Fruit fly (Drosophila melanogaster) whole organism, embryonic: ENCODE results near the gene CG5937.

Source experiments
- BEAF-32 ChIP-seq: fragments of 200-800 bp; sonication (Bioruptor generic); optimal IDR thresholded peaks from 3 replicates; lab custom pipeline; 2017; ENCODE audit warnings: missing biosample characterization, missing genetic modification characterization, mild to moderate bottlenecking, moderate library complexity, missing genetic modification reagents
- CG10654 ChIP-seq: fragments of 200-800 bp; sonication (Bioruptor generic); optimal IDR thresholded peaks from 2 replicates; lab custom pipeline; 2016; ENCODE audit warnings: missing biosample characterization, missing genetic modification characterization
- CG11247 ChIP-seq: fragments of 200-800 bp; sonication (Bioruptor generic); IDR thresholded peaks from 2 replicates; pipeline ENCODE4 v1.3.6; 2022; ENCODE audit warnings: missing biosample characterization, missing genetic modification characterization
- CG11504 ChIP-seq: fragments of 200-800 bp; sonication (Bioruptor generic); optimal IDR thresholded peaks from 3 replicates; lab custom pipeline; 2019; ENCODE audit warnings: missing biosample characterization, mild to moderate bottlenecking, missing genetic modification characterization, moderate library complexity
- CG12155 ChIP-seq: fragments of 200-800 bp; sonication (Bioruptor generic); optimal IDR thresholded peaks from 3 replicates; lab custom pipeline; 2016; ENCODE audit warnings: missing biosample characterization, missing genetic modification characterization
- CG12744 ChIP-seq: fragments of 200-800 bp; sonication (Bioruptor generic); optimal IDR thresholded peaks from 2 replicates; lab custom pipeline; 2016; ENCODE audit warnings: missing biosample characterization, missing genetic modification characterization
- CG13296 ChIP-seq: fragments of 200-800 bp; sonication (Bioruptor generic); optimal IDR thresholded peaks from 3 replicates; lab custom pipeline; 2018; ENCODE audit warnings: missing biosample characterization, mild to moderate bottlenecking, missing genetic modification characterization
- CG13624 ChIP-seq: fragments of 200-800 bp; sonication (Bioruptor generic); optimal IDR thresholded peaks from 2 replicates; lab custom pipeline; 2016; ENCODE audit warnings: missing biosample characterization, missing genetic modification characterization
- CG14667 ChIP-seq: fragments of 200-800 bp; sonication (Bioruptor generic); IDR thresholded peaks from 2 replicates; pipeline ENCODE4 v1.3.6; 2022; ENCODE audit warnings: missing biosample characterization, missing genetic modification characterization
- CG15011 ChIP-seq: fragments of 200-800 bp; sonication (Bioruptor generic); optimal IDR thresholded peaks from 3 replicates; lab custom pipeline; 2018; ENCODE audit warnings: missing biosample characterization, mild to moderate bottlenecking, missing genetic modification characterization
- CG1603 ChIP-seq: fragments of 200-800 bp; sonication (Bioruptor generic); optimal IDR thresholded peaks from 2 replicates; lab custom pipeline; 2019; ENCODE audit warnings: missing biosample characterization, mild to moderate bottlenecking, missing genetic modification characterization, moderate library complexity
- CG16813 ChIP-seq: fragments of 200-800 bp; sonication (Bioruptor generic); IDR thresholded peaks from 3 replicates; pipeline ENCODE4 v1.3.6; 2022; ENCODE audit warnings: missing biosample characterization, missing genetic modification characterization; ENCODE audit not compliant: partially characterized antibody
- CG16863 ChIP-seq: fragments of 200-800 bp; sonication (Bioruptor generic); optimal IDR thresholded peaks from 3 replicates; lab custom pipeline; 2016; ENCODE audit warnings: missing biosample characterization, missing genetic modification characterization
- CG17912 ChIP-seq: fragments of 200-800 bp; sonication (Bioruptor generic); optimal IDR thresholded peaks from 2 replicates; lab custom pipeline; 2018; ENCODE audit warnings: missing biosample characterization, mild to moderate bottlenecking, missing genetic modification characterization
- CG18764 ChIP-seq: fragments of 200-800 bp; sonication (Bioruptor generic); optimal IDR thresholded peaks from 3 replicates; lab custom pipeline; 2016; ENCODE audit warnings: missing biosample characterization, missing genetic modification characterization
- CG30403 ChIP-seq: fragments of 200-800 bp; sonication (Bioruptor generic); optimal IDR thresholded peaks from 3 replicates; lab custom pipeline; 2016; ENCODE audit warnings: missing biosample characterization, missing genetic modification characterization
- CG31388 ChIP-seq: fragments of 200-800 bp; sonication (Bioruptor generic); optimal IDR thresholded peaks from 2 replicates; lab custom pipeline; 2016; ENCODE audit warnings: missing biosample characterization, missing genetic modification characterization
- CG4328 ChIP-seq: fragments of 200-800 bp; sonication (Bioruptor generic); optimal IDR thresholded peaks from 3 replicates; lab custom pipeline; 2017; ENCODE audit warnings: missing biosample characterization, missing genetic modification reagents, missing genetic modification characterization
- CG4360 ChIP-seq: fragments of 200-800 bp; sonication (Bioruptor generic); IDR thresholded peaks from 2 replicates; pipeline ENCODE4 v1.3.6; 2022; ENCODE audit warnings: missing biosample characterization, missing genetic modification characterization
- CG4820 ChIP-seq: fragments of 200-800 bp; sonication (Bioruptor generic); optimal IDR thresholded peaks from 3 replicates; lab custom pipeline; 2016; ENCODE audit warnings: missing biosample characterization, missing genetic modification characterization
- CG5245 ChIP-seq: fragments of 200-800 bp; sonication (Bioruptor generic); optimal IDR thresholded peaks from 3 replicates; lab custom pipeline; 2016; ENCODE audit warnings: missing biosample characterization, missing genetic modification characterization
- CG6175 ChIP-seq: fragments of 200-800 bp; sonication (Bioruptor generic); IDR thresholded peaks from 3 replicates; pipeline ENCODE4 v1.3.6; 2022; ENCODE audit warnings: missing biosample characterization, missing genetic modification characterization
- CG8290 ChIP-seq, 3 experiments: fragments of 200-800 bp; sonication (Bioruptor generic); optimal IDR thresholded peaks; 2 replicates each; lab custom pipeline; 2016 to 2019; ENCODE audit warnings: missing biosample characterization in 3 of 3, missing genetic modification characterization in 3 of 3, mild to moderate bottlenecking in 2 of 3, moderate library complexity in 1 of 3
- CG9797 ChIP-seq: fragments of 200-800 bp; sonication (Bioruptor generic); optimal IDR thresholded peaks from 3 replicates; lab custom pipeline; 2018; ENCODE audit warnings: missing biosample characterization, mild to moderate bottlenecking, missing genetic modification characterization
- CG9876 ChIP-seq: fragments of 200-800 bp; sonication (Bioruptor generic); optimal IDR thresholded peaks from 2 replicates; lab custom pipeline; 2016; ENCODE audit warnings: missing biosample characterization, missing genetic modification characterization
- Doc3 ChIP-seq: fragments of 200-800 bp; sonication (Bioruptor generic); IDR thresholded peaks from 3 replicates; pipeline ENCODE4 v1.3.6; 2022; ENCODE audit warnings: missing biosample characterization, missing genetic modification characterization; ENCODE audit not compliant: partially characterized antibody
- Eip74EF ChIP-seq, 2 experiments: fragments of 200-800 bp in 1 of 2; fragments of >200 bp in 1 of 2; sonication (Bioruptor generic) in 1 of 2; optimal IDR thresholded peaks; 2 replicates each; lab custom pipeline; 2017 to 2019; ENCODE audit warnings: missing biosample characterization in 2 of 2, missing genetic modification characterization in 2 of 2, mild to moderate bottlenecking in 1 of 2, moderate library complexity in 1 of 2
- HLH3B ChIP-seq: fragments of 200-800 bp; sonication (Bioruptor generic); IDR thresholded peaks from 2 replicates; pipeline ENCODE4 v1.3.6; 2022; ENCODE audit warnings: missing biosample characterization, missing genetic modification characterization
- HmgZ ChIP-seq: fragments of 200-800 bp; sonication (Bioruptor generic); optimal IDR thresholded peaks from 2 replicates; lab custom pipeline; 2018; ENCODE audit warnings: missing biosample characterization, mild to moderate bottlenecking, missing genetic modification characterization
- Hmx ChIP-seq: fragments of 200-800 bp; sonication (Bioruptor generic); optimal IDR thresholded peaks from 2 replicates; lab custom pipeline; 2016; ENCODE audit warnings: missing biosample characterization, missing genetic modification characterization
- Hsf ChIP-seq: fragments of 200-800 bp; sonication (Bioruptor generic); optimal IDR thresholded peaks from 3 replicates; lab custom pipeline; 2016; ENCODE audit warnings: missing biosample characterization, missing genetic modification characterization
- Jarid2 ChIP-seq: fragments of 200-800 bp; sonication (Bioruptor generic); optimal IDR thresholded peaks from 3 replicates; lab custom pipeline; 2017; ENCODE audit warnings: mild to moderate bottlenecking, missing biosample characterization, missing genetic modification reagents, missing genetic modification characterization
- Lhr ChIP-seq: fragments of 200-800 bp; sonication (Bioruptor generic); optimal IDR thresholded peaks from 3 replicates; lab custom pipeline; 2017; ENCODE audit warnings: mild to moderate bottlenecking, missing biosample characterization, missing genetic modification reagents, missing genetic modification characterization
- Ssrp ChIP-seq: fragments of 200-800 bp; sonication (Bioruptor generic); optimal IDR thresholded peaks from 2 replicates; lab custom pipeline; 2018; ENCODE audit warnings: missing biosample characterization, mild to moderate bottlenecking, missing genetic modification characterization, moderate library complexity
- abd-A ChIP-seq: fragments of 200-800 bp; sonication (Bioruptor generic); optimal IDR thresholded peaks from 3 replicates; lab custom pipeline; 2019; ENCODE audit warnings: missing biosample characterization, mild to moderate bottlenecking, missing genetic modification characterization, moderate library complexity
- ap ChIP-seq: fragments of 200-800 bp; sonication (Bioruptor generic); IDR thresholded peaks from 2 replicates; pipeline ENCODE4 v1.3.6; 2022; ENCODE audit warnings: missing biosample characterization, missing genetic modification characterization
- bcd ChIP-seq: fragments of 200-800 bp; sonication (Bioruptor generic); optimal IDR thresholded peaks from 2 replicates; lab custom pipeline; 2017; ENCODE audit warnings: missing biosample characterization, mild to moderate bottlenecking, missing genetic modification characterization
- fd64A ChIP-seq: fragments of 200-800 bp; sonication (Bioruptor generic); optimal IDR thresholded peaks from 3 replicates; lab custom pipeline; 2018; ENCODE audit warnings: missing biosample characterization, mild to moderate bottlenecking, missing genetic modification characterization
- grau ChIP-seq: fragments of 200-800 bp; optimal IDR thresholded peaks from 3 replicates; lab custom pipeline; 2019; ENCODE audit warnings: missing biosample characterization, mild to moderate bottlenecking, missing genetic modification characterization, moderate library complexity
- mirr ChIP-seq: fragments of 200-800 bp; sonication (Bioruptor generic); optimal IDR thresholded peaks from 3 replicates; lab custom pipeline; 2018; ENCODE audit warnings: missing biosample characterization, mild to moderate bottlenecking, missing genetic modification characterization
- run ChIP-seq: fragments of 200-800 bp; sonication (Bioruptor generic); optimal IDR thresholded peaks from 3 replicates; lab custom pipeline; 2018; ENCODE audit warnings: missing biosample characterization, mild to moderate bottlenecking, missing genetic modification characterization
- sens-2 ChIP-seq: fragments of 200-800 bp; sonication (Bioruptor generic); IDR thresholded peaks from 2 replicates; pipeline ENCODE4 v1.3.6; 2022; ENCODE audit warnings: missing biosample characterization, missing genetic modification characterization
- sna ChIP-seq: fragments of 200-800 bp; sonication (Bioruptor generic); IDR thresholded peaks from 2 replicates; pipeline ENCODE4 v1.3.6; 2022; ENCODE audit warnings: missing biosample characterization, missing genetic modification characterization; ENCODE audit not compliant: partially characterized antibody
- tgo ChIP-seq: fragments of 200-800 bp; sonication (Bioruptor generic); IDR thresholded peaks from 3 replicates; pipeline ENCODE4 v1.3.6; 2022; ENCODE audit warnings: missing biosample characterization, missing genetic modification characterization
- tio ChIP-seq: fragments of 200-800 bp; sonication (Bioruptor generic); optimal IDR thresholded peaks from 2 replicates; lab custom pipeline; 2017; ENCODE audit warnings: missing biosample characterization, missing genetic modification characterization, inconsistent platforms
- ttk ChIP-seq: fragments of 200-800 bp; sonication (Bioruptor generic); IDR thresholded peaks from 2 replicates; pipeline ENCODE4 v2.1.2; 2022; ENCODE audit warnings: missing biosample characterization, missing genetic modification characterization
- tup ChIP-seq: fragments of 200-800 bp; sonication (Bioruptor generic); optimal IDR thresholded peaks from 2 replicates; lab custom pipeline; 2016; ENCODE audit warnings: missing biosample characterization, mild to moderate bottlenecking, missing genetic modification characterization, moderate library complexity
- yki ChIP-seq: fragments of >200 bp; optimal IDR thresholded peaks from 3 replicates; lab custom pipeline; 2018
- z ChIP-seq: fragments of 200-800 bp; sonication (Bioruptor generic); IDR thresholded peaks from 3 replicates; pipeline ENCODE4 v1.3.6; 2022; ENCODE audit warnings: missing biosample characterization, missing genetic modification characterization

Gene CG5937

dm6 chrX:6000747-6001426 is 38.9 kb upstream of the CG5937 start, which contains the start of gene CG4766 (continued):
- TF ChIP-seq CG10654 (GFP tag; lab: Kevin White, UChicago) (peak; percentile 72), Hmx (GFP tag; lab: Kevin White, UChicago) (peak; percentile 74), CG16813 (GFP tag; lab: Robert Waterston, UW) (no peak), mirr (GFP tag; lab: Kevin White, UChicago) (no peak), ap (peak; percentile 69), sna (GFP tag; lab: Robert Waterston, UW) (no peak), tio (GFP tag; lab: Kevin White, UChicago) (peak; percentile 83), Doc3 (GFP tag; lab: Robert Waterston, UW) (no peak), CG30403 (GFP tag; lab: Kevin White, UChicago) (peak; percentile 91), CG14667 (GFP tag; lab: Robert Waterston, UW) (peak; percentile 73), grau (tag; lab: Kevin White, UChicago) (peak; percentile 85), CG17912 (peak; percentile 41), CG4820 (GFP tag; lab: Kevin White, UChicago) (peak; percentile 79), run (tag; lab: Kevin White, UChicago) (peak; percentile 65), bcd (peak; percentile 86), CG13624 (GFP tag; lab: Kevin White, UChicago) (peak; percentile 79), fd64A (GFP tag; lab: Kevin White, UChicago) (peak; percentile 58), Jarid2 (GFP tag; lab: Kevin White, UChicago) (peak; percentile 61), CG8290 (GFP tag; optimal IDR thresholded peaks at IDR 0.05; lab: Kevin White, UChicago) (peak; percentile 85), CG8290 (tag; optimal IDR thresholded peaks at IDR 0.05; lab: Kevin White, UChicago) (peak; percentile 21 to 65), CG4360 (GFP tag; lab: Robert Waterston, UW) (no peak), CG12155 (GFP tag; lab: Kevin White, UChicago) (peak; percentile 72), tgo (GFP tag; lab: Robert Waterston, UW) (peak; percentile 81), CG18764 (GFP tag; lab: Kevin White, UChicago) (peak; percentile 64), Ssrp (tag; lab: Kevin White, UChicago) (peak; percentile 90), Lhr (peak; percentile 69), HmgZ (peak; percentile 58), CG16863 (peak; percentile 85), tup (GFP tag; lab: Kevin White, UChicago) (peak; percentile 30), CG11247 (GFP tag; lab: Robert Waterston, UW) (peak; percentile 54; the same call in 1 of the 2 replicates), CG15011 (GFP tag; lab: Kevin White, UChicago) (peak; percentile 66), CG9876 (peak; percentile 62), z (GFP tag; lab: Robert Waterston, UW) (no peak), CG9797 (no peak), CG4328 (peak; percentile 83), HLH3B (GFP tag; lab: Robert Waterston, UW) (peak; percentile 72), ttk (GFP tag; lab: Robert Waterston, UW) (peak; percentile 74), abd-A (tag; lab: Kevin White, UChicago) (peak; percentile 74), yki (no peak), CG12744 (GFP tag; lab: Kevin White, UChicago) (peak; percentile 59), Eip74EF (GFP tag; optimal IDR thresholded peaks at IDR 0.05; lab: Kevin White, UChicago) (peak in 1 of 2 experiments; percentile 73), CG1603 (tag; lab: Kevin White, UChicago) (peak; percentile 69), sens-2 (GFP tag; lab: Robert Waterston, UW) (peak; percentile 57; the same call in 1 of the 2 replicates), CG5245 (GFP tag; lab: Kevin White, UChicago) (peak; percentile 74), CG6175 (GFP tag; lab: Robert Waterston, UW) (no peak), BEAF-32 (GFP tag; lab: Kevin White, UChicago) (peak; percentile 3), CG11504 (tag; lab: Kevin White, UChicago) (peak; percentile 93), CG31388 (GFP tag; lab: Kevin White, UChicago) (no peak), Hsf (peak; percentile 86), CG13296 (GFP tag; lab: Kevin White, UChicago) (peak; percentile 78)
